Fruit fly (Drosophila melanogaster) whole organism, embryonic: ENCODE results near the gene Acph-1.

Experiments used
- ATbp ChIP-seq: fragments of 200-800 bp; sonication (Bioruptor generic); optimal IDR thresholded peaks from 2 replicates; lab custom pipeline; 2017; ENCODE audit warnings: missing biosample characterization, mild to moderate bottlenecking, missing genetic modification characterization, missing genetic modification reagents
- Atf6 ChIP-seq: fragments of 200-800 bp; sonication (Bioruptor generic); IDR thresholded peaks from 2 replicates; pipeline ENCODE4 v1.3.6; 2022; ENCODE audit warnings: missing biosample characterization, missing genetic modification characterization
- Awh ChIP-seq: fragments of 200-800 bp; sonication (Bioruptor generic); IDR thresholded peaks from 2 replicates; pipeline ENCODE4, ENCODE4 v1.3.6; 2022; ENCODE audit warnings: missing biosample characterization, missing genetic modification characterization
- CG1024 ChIP-seq: fragments of 200-800 bp; sonication (Bioruptor generic); IDR thresholded peaks from 2 replicates; pipeline ENCODE4 v1.3.6; 2022; ENCODE audit warnings: missing biosample characterization, missing genetic modification characterization
- CG10366 ChIP-seq: fragments of 200-800 bp; sonication (Bioruptor generic); IDR thresholded peaks from 2 replicates; pipeline ENCODE4 v1.3.6; 2022; ENCODE audit warnings: missing biosample characterization, missing genetic modification characterization
- CG10979 ChIP-seq: fragments of 200-800 bp; sonication (Bioruptor generic); optimal IDR thresholded peaks from 2 replicates; lab custom pipeline; 2018; ENCODE audit warnings: missing biosample characterization, mild to moderate bottlenecking, missing genetic modification characterization, moderate library complexity
- CG11504 ChIP-seq: fragments of 200-800 bp; sonication (Bioruptor generic); optimal IDR thresholded peaks from 3 replicates; lab custom pipeline; 2019; ENCODE audit warnings: missing biosample characterization, mild to moderate bottlenecking, missing genetic modification characterization, moderate library complexity
- CG12391 ChIP-seq: fragments of 200-800 bp; sonication (Bioruptor generic); optimal IDR thresholded peaks from 3 replicates; lab custom pipeline; 2018; ENCODE audit warnings: missing biosample characterization, mild to moderate bottlenecking, missing genetic modification characterization, moderate library complexity
- CG12744 ChIP-seq: fragments of 200-800 bp; sonication (Bioruptor generic); optimal IDR thresholded peaks from 2 replicates; lab custom pipeline; 2016; ENCODE audit warnings: missing biosample characterization, missing genetic modification characterization
- CG13424 ChIP-seq: fragments of 200-800 bp; sonication (Bioruptor generic); optimal IDR thresholded peaks from 2 replicates; lab custom pipeline; 2019; ENCODE audit warnings: missing biosample characterization, mild to moderate bottlenecking, missing genetic modification characterization, moderate library complexity
- CG15269 ChIP-seq: fragments of 200-800 bp; sonication (Bioruptor generic); optimal IDR thresholded peaks from 2 replicates; lab custom pipeline; 2018; ENCODE audit warnings: missing biosample characterization, mild to moderate bottlenecking, missing genetic modification characterization, moderate library complexity
- CG17361 ChIP-seq: fragments of 200-800 bp; sonication (Bioruptor generic); IDR thresholded peaks from 3 replicates; pipeline ENCODE4 v1.3.6; 2022; ENCODE audit warnings: missing biosample characterization, missing genetic modification characterization
- CG18262 ChIP-seq: fragments of 200-800 bp; optimal IDR thresholded peaks from 3 replicates; lab custom pipeline; 2019; ENCODE audit warnings: missing biosample characterization, mild to moderate bottlenecking, missing genetic modification characterization, moderate library complexity
- CG2120 ChIP-seq: fragments of 200-800 bp; sonication (Bioruptor generic); optimal IDR thresholded peaks from 3 replicates; lab custom pipeline; 2016; ENCODE audit warnings: missing biosample characterization, missing genetic modification characterization
- CG2712 ChIP-seq: fragments of 200-800 bp; optimal IDR thresholded peaks from 3 replicates; lab custom pipeline; 2019; ENCODE audit warnings: missing biosample characterization, mild to moderate bottlenecking, missing genetic modification characterization, moderate library complexity
- CG31441 ChIP-seq: fragments of 200-800 bp; sonication (Bioruptor generic); IDR thresholded peaks from 2 replicates; pipeline ENCODE4 v1.3.6; 2022; ENCODE audit warnings: missing biosample characterization, missing genetic modification characterization
- CG7839 ChIP-seq: fragments of 200-800 bp; sonication (Bioruptor generic); optimal IDR thresholded peaks from 3 replicates; lab custom pipeline; 2018; ENCODE audit warnings: missing biosample characterization, mild to moderate bottlenecking, missing genetic modification characterization, moderate library complexity
- CG8281 ChIP-seq: fragments of 200-800 bp; sonication (Bioruptor generic); optimal IDR thresholded peaks from 2 replicates; lab custom pipeline; 2018; ENCODE audit warnings: missing biosample characterization, mild to moderate bottlenecking, missing genetic modification characterization, moderate library complexity
- CG8924 ChIP-seq: fragments of 200-800 bp; optimal IDR thresholded peaks from 3 replicates; lab custom pipeline; 2019; ENCODE audit warnings: missing biosample characterization, mild to moderate bottlenecking, missing genetic modification characterization, moderate library complexity
- CG9817 ChIP-seq: fragments of 200-800 bp; sonication (Bioruptor generic); optimal IDR thresholded peaks from 2 replicates; lab custom pipeline; 2018; ENCODE audit warnings: missing biosample characterization, mild to moderate bottlenecking, missing genetic modification characterization, moderate library complexity
- Dek ChIP-seq: fragments of 200-800 bp; sonication (Bioruptor generic); optimal IDR thresholded peaks from 3 replicates; lab custom pipeline; 2019; ENCODE audit warnings: missing biosample characterization, mild to moderate bottlenecking, missing genetic modification characterization, moderate library complexity
- HLH3B ChIP-seq: fragments of 200-800 bp; sonication (Bioruptor generic); IDR thresholded peaks from 2 replicates; pipeline ENCODE4 v1.3.6; 2022; ENCODE audit warnings: missing biosample characterization, missing genetic modification characterization
- Meics ChIP-seq: fragments of 200-800 bp; sonication (Bioruptor generic); optimal IDR thresholded peaks from 2 replicates; lab custom pipeline; 2017; ENCODE audit warnings: missing biosample characterization, mild to moderate bottlenecking, missing genetic modification characterization
- Rfx ChIP-seq: fragments of 200-800 bp; sonication (Bioruptor generic); IDR thresholded peaks from 2 replicates; pipeline ENCODE4 v1.3.6; 2022; ENCODE audit warnings: missing biosample characterization, missing genetic modification characterization
- Ssrp ChIP-seq: fragments of 200-800 bp; sonication (Bioruptor generic); optimal IDR thresholded peaks from 2 replicates; lab custom pipeline; 2018; ENCODE audit warnings: missing biosample characterization, mild to moderate bottlenecking, missing genetic modification characterization, moderate library complexity
- Tbp ChIP-seq: fragments of >200 bp; optimal IDR thresholded peaks from 2 replicates; lab custom pipeline; 2018; ENCODE audit warnings: missing biosample characterization, missing genetic modification characterization
- Xrp1 ChIP-seq: fragments of 200-800 bp; sonication (Bioruptor generic); IDR thresholded peaks from 2 replicates; pipeline ENCODE4 v1.3.6; 2022; ENCODE audit warnings: missing biosample characterization, missing genetic modification characterization
- ara ChIP-seq: fragments of 200-800 bp; sonication (Bioruptor generic); IDR thresholded peaks from 2 replicates; pipeline ENCODE4 v1.3.6; 2022; ENCODE audit warnings: missing biosample characterization, missing genetic modification characterization
- az2 ChIP-seq: fragments of 200-800 bp; sonication (Bioruptor generic); optimal IDR thresholded peaks from 3 replicates; lab custom pipeline; 2016; ENCODE audit warnings: missing biosample characterization, missing genetic modification characterization
- crp ChIP-seq, 2 experiments: fragments of 200-800 bp; sonication (Bioruptor generic); optimal IDR thresholded peaks; 2 replicates in 1 of 2; 3 replicates in 1 of 2; lab custom pipeline; 2017; ENCODE audit warnings: missing biosample characterization in 2 of 2, missing genetic modification characterization in 2 of 2, mild to moderate bottlenecking in 1 of 2, moderate library complexity in 1 of 2
- dmrt99B ChIP-seq: fragments of 200-800 bp; sonication (Bioruptor generic); optimal IDR thresholded peaks from 2 replicates; lab custom pipeline; 2018; ENCODE audit warnings: missing biosample characterization, mild to moderate bottlenecking, missing genetic modification characterization, moderate library complexity
- grau ChIP-seq: fragments of 200-800 bp; optimal IDR thresholded peaks from 3 replicates; lab custom pipeline; 2019; ENCODE audit warnings: missing biosample characterization, mild to moderate bottlenecking, missing genetic modification characterization, moderate library complexity
- hkb ChIP-seq, 2 experiments: fragments of 200-800 bp in 1 of 2; fragments of >200 bp in 1 of 2; sonication (Bioruptor generic) in 1 of 2; IDR thresholded peaks in 1 of 2; optimal IDR thresholded peaks in 1 of 2; 2 replicates each; pipeline versions ENCODE4 v1.3.6 to Lab custom; 2017 to 2022; ENCODE audit warnings: missing biosample characterization in 1 of 2, missing genetic modification characterization in 1 of 2
- knrl ChIP-seq: fragments of 200-800 bp; sonication (Bioruptor generic); IDR thresholded peaks from 3 replicates; pipeline ENCODE4 v1.3.6; 2022; ENCODE audit warnings: missing biosample characterization, missing genetic modification characterization; ENCODE audit not compliant: partially characterized antibody
- nmo ChIP-seq: fragments of 200-800 bp; sonication (Bioruptor generic); optimal IDR thresholded peaks from 2 replicates; lab custom pipeline; 2018; ENCODE audit warnings: missing biosample characterization, mild to moderate bottlenecking, missing genetic modification characterization, moderate library complexity
- row ChIP-seq: fragments of 200-800 bp; sonication (Bioruptor generic); IDR thresholded peaks from 3 replicates; pipeline ENCODE4 v1.3.6; 2022; ENCODE audit warnings: missing biosample characterization, missing genetic modification characterization
- sisA ChIP-seq: fragments of 200-800 bp; sonication (Bioruptor generic); IDR thresholded peaks from 2 replicates; pipeline ENCODE4 v1.3.6; 2022; ENCODE audit warnings: missing biosample characterization, missing genetic modification characterization
- stc ChIP-seq: fragments of 200-800 bp; sonication (Bioruptor generic); IDR thresholded peaks from 2 replicates; pipeline ENCODE4 v1.3.6; 2022; ENCODE audit warnings: missing biosample characterization, missing genetic modification characterization
- unpg ChIP-seq: fragments of 200-800 bp; sonication (Bioruptor generic); optimal IDR thresholded peaks from 3 replicates; lab custom pipeline; 2018; ENCODE audit warnings: missing biosample characterization, mild to moderate bottlenecking, missing genetic modification characterization, moderate library complexity
- zf30C ChIP-seq: fragments of 200-800 bp; sonication (Bioruptor generic); optimal IDR thresholded peaks from 3 replicates; lab custom pipeline; 2018; ENCODE audit warnings: missing biosample characterization, mild to moderate bottlenecking, missing genetic modification characterization
- zfh1 ChIP-seq: fragments of 200-800 bp; sonication (Bioruptor generic); IDR thresholded peaks from 3 replicates; pipeline ENCODE4 v1.3.6; 2022; ENCODE audit warnings: missing biosample characterization, missing genetic modification characterization

Gene Acph-1

dm6 chr3R:30021009-30021408 is 27.8 kb upstream of the Acph-1 start (continued):
- peak; percentile 10 for TF ChIP-seq CG10979 (tag; lab: Kevin White, UChicago)
- no peak for TF ChIP-seq CG1024 (GFP tag; lab: Robert Waterston, UW)
- no peak for TF ChIP-seq Tbp (GFP tag; lab: Kevin White, UChicago)
- TF ChIP-seq CG7839, result peak; percentile 22
- TF ChIP-seq knrl, result no peak
- TF ChIP-seq CG2120 (GFP tag; lab: Kevin White, UChicago), result peak; percentile 10
- TF ChIP-seq grau (tag; lab: Kevin White, UChicago), result peak; percentile 23
- TF ChIP-seq unpg (GFP tag; lab: Kevin White, UChicago), result peak; percentile 33
- peak; percentile 37 for TF ChIP-seq Meics
- TF ChIP-seq Dek (tag; lab: Kevin White, UChicago), result peak; percentile 8
- TF ChIP-seq CG18262 (tag; lab: Kevin White, UChicago), result peak; percentile 32
- 0 out of 3 replicates have a peak, but pooled peaks have one; percentile 46 for TF ChIP-seq zfh1 (GFP tag; lab: Robert Waterston, UW)
- peak; percentile 48; the same call in 1 of the 2 replicates for TF ChIP-seq Xrp1 (GFP tag; lab: Robert Waterston, UW)
- TF ChIP-seq CG11504, result peak; percentile 53
- peak; percentile 9; the same call in 1 of the 2 replicates for TF ChIP-seq stc (GFP tag; lab: Robert Waterston, UW)
- TF ChIP-seq CG2712, result peak; percentile 30
- peak; percentile 17 for TF ChIP-seq CG9817
- no peak for TF ChIP-seq CG8281
- no peak for TF ChIP-seq hkb (optimal IDR thresholded peaks at IDR 0.05; lab: Kevin White, UChicago)
- no peak for TF ChIP-seq hkb (GFP tag; IDR thresholded peaks at IDR 0.05; lab: Robert Waterston, UW)
- peak; percentile 45 for TF ChIP-seq ATbp
- TF ChIP-seq CG12391 (tag; lab: Kevin White, UChicago), result peak; percentile 30
- no peak for TF ChIP-seq CG12744 (GFP tag; lab: Kevin White, UChicago)
- TF ChIP-seq CG8924, result peak; percentile 8
- TF ChIP-seq CG31441 (GFP tag; lab: Robert Waterston, UW), result peak; percentile 24; the same call in 1 of the 2 replicates
- peak; percentile 24; the same call in 1 of the 2 replicates for TF ChIP-seq Atf6 (GFP tag; lab: Robert Waterston, UW)
- TF ChIP-seq row (GFP tag; lab: Robert Waterston, UW), result peak; percentile 58
- TF ChIP-seq sisA, result peak; percentile 29; the same call in 1 of the 2 replicates
- TF ChIP-seq Ssrp (tag; lab: Kevin White, UChicago), result peak; percentile 40
- TF ChIP-seq CG15269 (tag; lab: Kevin White, UChicago), result peak; percentile 32
- TF ChIP-seq Awh (GFP tag; lab: Robert Waterston, UW), result 0 out of 2 replicates have a peak, but pooled peaks have one; percentile 46
- 0 out of 2 replicates have a peak, but pooled peaks have one; percentile 8 for TF ChIP-seq HLH3B (GFP tag; lab: Robert Waterston, UW)
- peak; percentile 47 for TF ChIP-seq Rfx (GFP tag; lab: Robert Waterston, UW)
- TF ChIP-seq az2 (GFP tag; lab: Kevin White, UChicago), result peak; percentile 3
- TF ChIP-seq zf30C (GFP tag; lab: Kevin White, UChicago), result peak; percentile 33
- TF ChIP-seq crp (GFP tag; optimal IDR thresholded peaks at IDR 0.05; lab: Kevin White, UChicago), result no peak
- TF ChIP-seq CG17361 (GFP tag; lab: Robert Waterston, UW), result 0 out of 3 replicates have a peak, but pooled peaks have one; percentile 16
- TF ChIP-seq dmrt99B (tag; lab: Kevin White, UChicago), result peak; percentile 43
- peak; percentile 16; the same call in 1 of the 2 replicates for TF ChIP-seq CG10366 (GFP tag; lab: Robert Waterston, UW)
- TF ChIP-seq nmo (GFP tag; lab: Kevin White, UChicago), result peak; percentile 12
- peak; percentile 16 for TF ChIP-seq CG13424
- peak; percentile 39; the same call in 1 of the 2 replicates for TF ChIP-seq ara (GFP tag; lab: Robert Waterston, UW)
